Worm (Caenorhabditis elegans): ENCODE measurements around the gene F09E10.7.

The F09E10.7 gene

DNA sequence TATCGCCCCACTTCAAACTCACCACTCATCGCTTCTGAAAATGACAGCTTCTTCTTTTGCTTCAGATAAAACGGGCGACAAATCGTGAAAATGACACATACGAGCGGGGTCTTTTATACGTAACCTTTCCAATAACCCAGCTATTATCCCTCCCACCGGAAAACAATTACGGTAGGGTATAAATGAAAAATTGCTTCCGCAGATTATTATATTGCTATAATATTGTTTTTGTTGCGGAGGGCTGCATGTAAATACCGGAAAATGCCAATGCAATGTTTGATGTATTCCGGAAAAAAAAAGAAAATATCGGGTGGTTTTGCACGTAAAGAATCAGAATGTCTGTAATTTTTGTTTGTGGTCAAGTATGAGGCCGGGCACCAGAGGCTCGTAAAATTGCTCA lies at the start of gene F09E10.7:
Gene F09E10.7, minus strand, starts transcription at position 101 of the 400 bp plus-strand sequence.
- TF ChIP-seq unc-62 (GFP tag; optimal IDR thresholded peaks at IDR 0.05), result no peak
- TF ChIP-seq ceh-83 (GFP tag; optimal IDR thresholded peaks at IDR 0.05), result no peak
- no peak for TF ChIP-seq snpc-4 (tag; optimal IDR thresholded peaks at IDR 0.05)
- TF ChIP-seq unc-39 (tag; optimal IDR thresholded peaks at IDR 0.05), result no peak
- TF ChIP-seq nhr-76 (tag; optimal IDR thresholded peaks at IDR 0.05), result no peak
- TF ChIP-seq nhr-237 (tag; optimal IDR thresholded peaks at IDR 0.05), result no peak
- no peak for TF ChIP-seq nhr-12 (tag; optimal IDR thresholded peaks at IDR 0.05)
- TF ChIP-seq sem-2 (GFP tag; optimal IDR thresholded peaks at IDR 0.05), result no peak
- TF ChIP-seq lsy-2 (tag; optimal IDR thresholded peaks at IDR 0.05), result no peak
- no peak for TF ChIP-seq flh-1 (GFP tag; optimal IDR thresholded peaks at IDR 0.05)
- no peak for TF ChIP-seq lin-13 (tag; optimal IDR thresholded peaks at IDR 0.05)
- no peak for TF ChIP-seq ces-1 (GFP tag; optimal IDR thresholded peaks at IDR 0.05)
- TF ChIP-seq ceh-39 (tag; optimal IDR thresholded peaks at IDR 0.05), result no peak
- no peak for TF ChIP-seq nhr-28 (tag; optimal IDR thresholded peaks at IDR 0.05)
- TF ChIP-seq mls-2 (tag; optimal IDR thresholded peaks at IDR 0.05), result no peak
- TF ChIP-seq mep-1 (tag; optimal IDR thresholded peaks at IDR 0.05), result no peak
- no peak for TF ChIP-seq pha-4 (tag; optimal IDR thresholded peaks at IDR 0.05)

DNA sequence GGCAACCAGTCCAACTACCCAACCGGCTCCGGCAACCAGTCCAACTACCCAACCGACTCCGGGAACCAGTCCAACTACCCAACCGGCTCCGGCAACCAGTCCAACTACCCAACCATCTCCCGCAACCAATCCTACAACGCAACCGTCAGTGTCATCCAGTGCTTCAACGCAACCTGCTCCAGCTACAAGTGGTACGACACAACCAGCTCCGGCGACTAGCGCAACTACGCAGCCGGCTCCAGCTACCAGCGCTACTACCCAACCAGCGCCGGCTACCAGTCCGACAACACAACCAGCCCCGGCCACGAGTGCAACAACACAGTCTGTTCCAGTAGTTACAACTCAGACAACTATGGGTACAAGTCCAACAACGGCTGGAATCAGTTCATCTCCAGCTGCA lies 47.4 kb upstream of the F09E10.7 start:
- TF ChIP-seq elt-1 (tag; optimal IDR thresholded peaks at IDR 0.05; ENCODE audit: borderline replicate concordance, insufficient read depth) (no peak), ces-1 (GFP tag; optimal IDR thresholded peaks at IDR 0.05) (no peak), nhr-28 (tag; optimal IDR thresholded peaks at IDR 0.05) (no peak), ceh-83 (GFP tag; optimal IDR thresholded peaks at IDR 0.05) (no peak)

DNA sequence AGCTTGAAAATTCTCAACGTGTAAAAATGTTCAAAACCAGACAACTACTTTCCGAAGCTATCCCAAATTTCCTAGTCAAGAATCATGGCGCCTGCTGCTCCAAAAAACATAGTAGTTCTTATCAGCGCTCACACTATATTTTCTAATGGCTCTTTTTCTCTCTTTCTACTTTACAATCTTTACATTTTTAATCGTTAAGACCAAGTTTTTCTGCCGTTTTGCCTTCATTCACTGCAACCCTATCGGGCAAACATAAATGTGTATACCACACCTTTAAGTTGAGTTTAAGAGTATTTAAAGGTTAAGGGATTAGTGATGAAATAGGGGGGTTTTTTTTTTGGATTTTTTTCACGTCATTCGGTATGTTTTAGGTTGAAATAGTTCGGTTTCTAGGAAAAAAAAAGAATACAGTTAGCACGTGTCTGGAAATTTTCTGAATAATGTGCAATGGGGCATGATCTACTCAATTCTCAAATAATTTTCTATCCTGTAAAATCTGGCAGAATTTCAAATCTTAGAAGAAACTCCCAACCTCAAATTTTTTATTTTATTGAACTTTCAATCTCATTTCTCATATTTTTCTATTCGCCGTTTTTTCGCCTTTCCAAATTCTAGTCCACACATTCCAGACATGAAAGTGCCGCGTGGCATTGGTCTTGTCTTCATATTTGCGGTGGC lies 45.4 kb upstream of the F09E10.7 start, which contains the start of gene K06A9.1:
Gene K06A9.1, plus strand, starts transcription at position 628 of the 678 bp plus-strand sequence.
- no peak for TF ChIP-seq lin-32 (GFP tag; optimal IDR thresholded peaks at IDR 0.05)
- TF ChIP-seq pha-4 (tag; optimal IDR thresholded peaks at IDR 0.05), result no peak
- no peak for TF ChIP-seq elt-1 (tag; optimal IDR thresholded peaks at IDR 0.05; ENCODE audit: borderline replicate concordance, insufficient read depth)
- no peak for TF ChIP-seq ham-2 (GFP tag; optimal IDR thresholded peaks at IDR 0.05)
- no peak for TF ChIP-seq nhr-12 (tag; optimal IDR thresholded peaks at IDR 0.05)
- no peak for TF ChIP-seq nhr-237 (tag; optimal IDR thresholded peaks at IDR 0.05)
- TF ChIP-seq mep-1 (tag; optimal IDR thresholded peaks at IDR 0.05), result no peak
- TF ChIP-seq M03D4.4 (tag; optimal IDR thresholded peaks at IDR 0.05), result no peak
- no peak for TF ChIP-seq flh-1 (GFP tag; optimal IDR thresholded peaks at IDR 0.05)
- no peak for TF ChIP-seq drap-1 (GFP tag; optimal IDR thresholded peaks at IDR 0.05)
- TF ChIP-seq nhr-28 (tag; optimal IDR thresholded peaks at IDR 0.05), result no peak
- TF ChIP-seq sem-2 (GFP tag; optimal IDR thresholded peaks at IDR 0.05), result no peak
- no peak for TF ChIP-seq ceh-43 (GFP tag; optimal IDR thresholded peaks at IDR 0.05)
- TF ChIP-seq bed-3 (GFP tag; optimal IDR thresholded peaks at IDR 0.05), result no peak
- TF ChIP-seq elt-3 (tag; optimal IDR thresholded peaks at IDR 0.05), result no peak
- TF ChIP-seq snpc-4 (tag; optimal IDR thresholded peaks at IDR 0.05), result no peak

DNA sequence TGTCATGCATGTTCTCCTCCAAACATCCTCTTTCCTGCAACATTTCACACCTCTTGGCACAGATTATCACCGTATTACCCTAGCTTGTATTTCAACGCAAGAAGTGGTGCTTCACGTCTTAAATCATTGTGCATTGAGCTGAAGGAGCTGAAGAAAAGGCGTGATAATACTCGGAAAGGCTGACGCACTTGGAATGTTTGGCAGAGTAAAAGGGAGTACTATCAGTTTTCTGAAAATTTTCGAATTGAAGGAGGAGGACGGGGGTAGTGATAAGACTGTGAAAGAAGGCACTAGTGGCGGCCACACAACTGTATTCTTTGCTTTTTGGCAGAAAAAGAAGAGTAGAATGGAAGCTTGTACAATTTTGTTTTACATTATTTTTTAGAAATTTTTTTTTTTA lies 41.8 kb upstream of the F09E10.7 start:
- TF ChIP-seq nhr-237 (tag; optimal IDR thresholded peaks at IDR 0.05) (no peak), lin-13 (tag; optimal IDR thresholded peaks at IDR 0.05) (no peak), ces-1 (GFP tag; optimal IDR thresholded peaks at IDR 0.05) (no peak), hlh-1 (tag; optimal IDR thresholded peaks at IDR 0.05) (no peak), ceh-43 (GFP tag; optimal IDR thresholded peaks at IDR 0.05) (no peak), sem-2 (GFP tag; optimal IDR thresholded peaks at IDR 0.05) (no peak), mls-2 (tag; optimal IDR thresholded peaks at IDR 0.05) (no peak), ztf-11 (tag; optimal IDR thresholded peaks at IDR 0.05) (no peak), nhr-12 (tag; optimal IDR thresholded peaks at IDR 0.05) (no peak)

- no peak for TF ChIP-seq drap-1 (GFP tag; optimal IDR thresholded peaks at IDR 0.05)
These were observed 39.4 kb upstream of the F09E10.7 start for ce11 chrX:1541072-1541471.

ce11 chrX:1538830-1539229 lies 37.2 kb upstream of the F09E10.7 start:
- no peak for TF ChIP-seq mls-2 (tag; optimal IDR thresholded peaks at IDR 0.05)
- TF ChIP-seq ceh-39 (tag; optimal IDR thresholded peaks at IDR 0.05), result no peak
- TF ChIP-seq sem-2 (GFP tag; optimal IDR thresholded peaks at IDR 0.05), result no peak
- no peak for TF ChIP-seq unc-62 (GFP tag; optimal IDR thresholded peaks at IDR 0.05)
- TF ChIP-seq sptf-1 (tag; optimal IDR thresholded peaks at IDR 0.05), result no peak
- no peak for TF ChIP-seq lin-32 (GFP tag; optimal IDR thresholded peaks at IDR 0.05)
- no peak for TF ChIP-seq ces-1 (GFP tag; optimal IDR thresholded peaks at IDR 0.05)
- no peak for TF ChIP-seq drap-1 (GFP tag; optimal IDR thresholded peaks at IDR 0.05)
- no peak for TF ChIP-seq tbx-8 (GFP tag; optimal IDR thresholded peaks at IDR 0.05)
- no peak for TF ChIP-seq hlh-1 (tag; optimal IDR thresholded peaks at IDR 0.05)
- TF ChIP-seq cnd-1 (tag; optimal IDR thresholded peaks at IDR 0.05), result no peak
